Worm (Caenorhabditis elegans) whole organism, mixed stage, embryonic: Measurements from ENCODE around the gene dnj-25.

Experiments
- mep-1 ChIP-seq: fragments of 150-350 bp; optimal IDR thresholded peaks from 2 replicates; lab custom pipeline; 2017; ENCODE audit warnings: missing biosample characterization, missing genetic modification reagents, missing genetic modification characterization, inconsistent platforms
- unc-62 ChIP-seq: fragments of 150-350 bp; optimal IDR thresholded peaks from 2 replicates; lab custom pipeline; 2014; ENCODE audit warnings: missing biosample characterization, missing genetic modification reagents, missing genetic modification characterization

- TF ChIP-seq unc-62 (GFP tag; lab: Kevin White, UChicago) (peak; percentile 97), mep-1 (tag; lab: Kevin White, UChicago) (no peak)
Observed at ce11 chrV:20771702-20772101, 27.6 kb upstream of the dnj-25 start.
